Fruit fly (Drosophila melanogaster) Kc167 (cell line): ENCODE measurements around the gene SrpRalpha.

Experiments
- Myc ChIP-seq: fragments of >200 bp; optimal IDR thresholded peaks from 2 replicates; lab custom pipeline; 2017; ENCODE audit warnings: missing external identifiers
- Sin3A ChIP-seq: fragments of >200 bp; optimal IDR thresholded peaks from 2 replicates; lab custom pipeline; 2018; ENCODE audit warnings: missing external identifiers
- h ChIP-seq: fragments of >200 bp; optimal IDR thresholded peaks from 3 replicates; lab custom pipeline; 2018; ENCODE audit warnings: missing external identifiers
- insv ChIP-seq: fragments of >200 bp; optimal IDR thresholded peaks from 3 replicates; lab custom pipeline; 2018; ENCODE audit warnings: missing external identifiers
- psq ChIP-seq: fragments of >200 bp; optimal IDR thresholded peaks from 2 replicates; lab custom pipeline; 2017; ENCODE audit warnings: missing external identifiers

DNA sequence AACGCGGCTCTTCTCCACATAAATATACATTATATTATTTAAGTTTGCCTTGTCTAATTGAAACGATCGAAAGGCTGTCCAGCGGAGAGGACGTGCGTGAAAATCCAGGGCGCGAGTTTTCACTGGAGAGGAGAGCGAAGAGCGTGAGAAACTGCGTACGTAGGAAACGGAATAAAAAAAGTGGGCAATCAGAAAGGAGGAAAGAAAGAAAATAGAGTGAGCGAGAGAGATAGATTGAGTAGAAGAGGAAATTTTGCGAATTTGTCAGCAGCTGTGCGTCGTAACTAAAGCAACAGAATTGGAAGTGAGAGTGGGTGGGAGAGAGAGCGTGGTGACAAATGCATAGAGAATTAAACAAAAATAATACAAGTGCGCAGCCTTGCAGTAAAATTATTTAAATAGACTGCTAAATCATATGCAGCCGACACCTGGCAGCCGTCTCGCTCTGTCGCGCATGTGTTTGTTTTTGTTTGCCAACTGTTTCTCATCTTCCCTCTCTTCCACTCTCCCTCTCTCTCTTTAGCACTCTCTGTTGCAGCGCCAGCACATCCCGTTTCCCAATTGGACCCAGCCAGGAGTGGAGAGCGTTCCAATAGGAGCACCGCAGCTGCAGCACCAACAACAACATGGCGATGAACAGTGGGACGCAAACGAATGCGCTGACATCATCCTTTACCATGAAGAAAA, 25.8 kb upstream of the SrpRalpha start:
- TF ChIP-seq insv (lab: Kevin White, UChicago) (no peak), psq (lab: Kevin White, UChicago) (no peak), Myc (no peak), h (lab: Kevin White, UChicago) (no peak), Sin3A (no peak)
